Worm (Caenorhabditis elegans) whole organism, early embryonic: Measurements from ENCODE around the gene F54F12.1.

Experiments
- B0310.2 ChIP-seq: sonication (generic microtip); optimal IDR thresholded peaks from 2 replicates; lab custom pipeline; 2016; ENCODE audit warnings: mild to moderate bottlenecking, missing genetic modification characterization, missing compliant biosample characterization
- F13C5.2 ChIP-seq: sonication (generic microtip); optimal IDR thresholded peaks from 2 replicates; lab custom pipeline; 2017; ENCODE audit warnings: mild to moderate bottlenecking, missing genetic modification characterization, inconsistent platforms, missing compliant biosample characterization
- aly-1 ChIP-seq: sonication (generic microtip); optimal IDR thresholded peaks from 2 replicates; lab custom pipeline; 2016; ENCODE audit warnings: missing genetic modification characterization, missing compliant biosample characterization
- ama-1 ChIP-seq: fragments of 150-350 bp; optimal IDR thresholded peaks from 2 replicates; lab custom pipeline; 2014
- ceh-13 ChIP-seq: fragments of 200-800 bp; sonication (Bioruptor generic); optimal IDR thresholded peaks from 2 replicates; lab custom pipeline; 2018; ENCODE audit warnings: mild to moderate bottlenecking, missing genetic modification characterization, missing compliant biosample characterization
- ceh-36 ChIP-seq: sonication (generic microtip); optimal IDR thresholded peaks from 2 replicates; lab custom pipeline; 2016; ENCODE audit warnings: missing genetic modification characterization, inconsistent platforms, missing compliant biosample characterization
- ets-7 ChIP-seq: sonication (generic microtip); optimal IDR thresholded peaks from 2 replicates; lab custom pipeline; 2016; ENCODE audit warnings: missing genotype, missing genetic modification characterization, missing compliant biosample characterization
- flt-1 ChIP-seq: fragments of 200-800 bp; sonication (Bioruptor generic); IDR thresholded peaks from 2 replicates; pipeline ENCODE4 v1.3.6; 2022; ENCODE audit warnings: missing genetic modification characterization, missing compliant biosample characterization
- hmbx-1 ChIP-seq: sonication (generic microtip); optimal IDR thresholded peaks from 2 replicates; lab custom pipeline; 2016; ENCODE audit warnings: mild to moderate bottlenecking, missing genetic modification characterization, missing compliant biosample characterization
- hmg-4 ChIP-seq: fragments of 200-800 bp; sonication (Bioruptor generic); optimal IDR thresholded peaks from 2 replicates; lab custom pipeline; 2018; ENCODE audit warnings: mild to moderate bottlenecking, missing genetic modification characterization, missing compliant biosample characterization
- hnd-1 ChIP-seq: sonication (generic microtip); optimal IDR thresholded peaks from 2 replicates; lab custom pipeline; 2016; ENCODE audit warnings: missing genetic modification characterization, missing compliant biosample characterization
- pes-1 ChIP-seq: fragments of 200-800 bp; sonication (Bioruptor generic); IDR thresholded peaks from 2 replicates; pipeline ENCODE4 v1.3.6; 2022; ENCODE audit warnings: missing genetic modification reagents, missing genetic modification characterization, missing compliant biosample characterization
- scrt-1 ChIP-seq: fragments of 200-800 bp; sonication (Bioruptor generic); IDR thresholded peaks from 2 replicates; pipeline ENCODE4 v1.3.6; 2022; ENCODE audit warnings: missing genetic modification characterization, missing compliant biosample characterization
- sea-1 ChIP-seq: fragments of 200-800 bp; sonication (Bioruptor generic); conservative IDR thresholded peaks from 2 replicates; pipeline ENCODE4 v1.3.6; 2022; ENCODE audit warnings: missing genetic modification characterization, missing compliant biosample characterization
- tbx-11 ChIP-seq: fragments of 200-800 bp; sonication (Bioruptor generic); IDR thresholded peaks from 2 replicates; pipeline ENCODE4 v1.3.6; 2022; ENCODE audit warnings: missing genetic modification characterization, missing compliant biosample characterization
- tbx-37 ChIP-seq: fragments of 200-800 bp; sonication (Bioruptor generic); conservative IDR thresholded peaks from 2 replicates; pipeline ENCODE4 v1.3.6; 2022; ENCODE audit warnings: missing genetic modification reagents, missing genetic modification characterization, missing compliant biosample characterization
- tra-4 ChIP-seq: sonication (generic microtip); optimal IDR thresholded peaks from 2 replicates; lab custom pipeline; 2017; ENCODE audit warnings: missing genetic modification characterization, missing compliant biosample characterization

Gene F54F12.1

ce11 chrIII:13056735-13057134, 1.5 kb upstream of the F54F12.1 start:
- no peak for TF ChIP-seq ama-1 (lab: Kevin White, UChicago)

- TF ChIP-seq ceh-36 (tag; lab: Kevin White, UChicago) (peak; percentile 90), hnd-1 (no peak), hmbx-1 (no peak), tbx-37 (GFP tag; lab: Robert Waterston, UW) (no peak), scrt-1 (no peak), sea-1 (GFP tag; lab: Robert Waterston, UW) (no peak)
Observed at ce11 chrIII:13056230-13056629, 988 bp upstream of the F54F12.1 start.

DNA sequence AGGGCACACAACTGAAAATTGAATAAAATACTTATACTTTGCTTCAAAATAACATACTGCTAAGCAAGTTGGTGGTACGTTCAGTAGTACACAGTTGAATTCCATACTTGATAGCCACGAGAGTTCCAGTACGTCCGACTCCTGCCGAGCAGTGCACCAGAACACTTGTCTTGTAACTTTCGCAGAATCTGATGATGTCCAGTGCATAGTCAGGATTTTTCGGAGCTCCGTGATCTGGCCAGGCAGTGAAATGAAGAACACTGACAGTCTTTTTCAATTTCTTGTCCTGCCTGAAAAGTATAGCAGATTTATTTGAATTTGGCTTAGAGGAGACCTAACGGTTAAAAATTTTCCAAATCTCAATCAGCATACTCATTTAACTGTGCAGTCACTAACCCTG, 5.3 kb downstream of the F54F12.1 start:
- TF ChIP-seq ceh-13 (GFP tag; lab: Kevin White, UChicago) (no peak), F13C5.2 (tag; lab: Kevin White, UChicago) (no peak), ets-7 (tag; lab: Kevin White, UChicago) (no peak), hmbx-1 (no peak), hmg-4 (no peak), scrt-1 (no peak), B0310.2 (tag; lab: Kevin White, UChicago) (no peak), flt-1 (no peak), tbx-11 (GFP tag; lab: Robert Waterston, UW) (no peak), hnd-1 (no peak), pes-1 (GFP tag; lab: Robert Waterston, UW) (no peak), ceh-36 (tag; lab: Kevin White, UChicago) (no peak), tbx-37 (GFP tag; lab: Robert Waterston, UW) (no peak), sea-1 (GFP tag; lab: Robert Waterston, UW) (no peak), aly-1 (tag; lab: Kevin White, UChicago) (no peak), tra-4 (tag; lab: Kevin White, UChicago) (no peak), ama-1 (lab: Kevin White, UChicago) (no peak)

DNA sequence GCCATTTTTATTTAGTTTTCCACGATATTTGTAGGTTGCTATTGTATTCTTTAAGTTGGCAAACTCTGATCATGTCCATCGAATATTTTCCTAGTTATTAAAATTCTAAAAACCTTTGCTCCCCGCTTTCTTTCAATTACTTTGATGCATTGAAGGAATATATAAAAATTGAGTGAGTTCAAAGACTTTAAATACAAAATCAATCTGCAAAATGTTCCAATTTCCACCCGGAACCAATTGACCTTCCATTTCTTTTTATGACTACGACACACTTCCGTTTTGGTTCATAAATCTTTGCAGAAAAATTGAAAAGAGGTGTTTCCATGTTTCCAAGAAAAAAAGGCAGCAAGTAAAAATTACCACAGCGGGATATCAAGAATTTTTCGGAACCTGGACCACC, 15.5 kb downstream of the F54F12.1 start, which contains the start of gene F54F12.2:
Gene F54F12.2 (plus strand): TSS at position 301 of the 400 bp plus-strand sequence.
- TF ChIP-seq B0310.2 (tag; lab: Kevin White, UChicago) (no peak), flt-1 (no peak), ets-7 (tag; lab: Kevin White, UChicago) (no peak), tbx-37 (GFP tag; lab: Robert Waterston, UW) (no peak), hmg-4 (no peak), hmbx-1 (no peak), hnd-1 (no peak), ama-1 (lab: Kevin White, UChicago) (no peak), scrt-1 (no peak), ceh-36 (tag; lab: Kevin White, UChicago) (no peak), sea-1 (GFP tag; lab: Robert Waterston, UW) (no peak), tra-4 (tag; lab: Kevin White, UChicago) (no peak), ceh-13 (GFP tag; lab: Kevin White, UChicago) (no peak), tbx-11 (GFP tag; lab: Robert Waterston, UW) (no peak)

DNA sequence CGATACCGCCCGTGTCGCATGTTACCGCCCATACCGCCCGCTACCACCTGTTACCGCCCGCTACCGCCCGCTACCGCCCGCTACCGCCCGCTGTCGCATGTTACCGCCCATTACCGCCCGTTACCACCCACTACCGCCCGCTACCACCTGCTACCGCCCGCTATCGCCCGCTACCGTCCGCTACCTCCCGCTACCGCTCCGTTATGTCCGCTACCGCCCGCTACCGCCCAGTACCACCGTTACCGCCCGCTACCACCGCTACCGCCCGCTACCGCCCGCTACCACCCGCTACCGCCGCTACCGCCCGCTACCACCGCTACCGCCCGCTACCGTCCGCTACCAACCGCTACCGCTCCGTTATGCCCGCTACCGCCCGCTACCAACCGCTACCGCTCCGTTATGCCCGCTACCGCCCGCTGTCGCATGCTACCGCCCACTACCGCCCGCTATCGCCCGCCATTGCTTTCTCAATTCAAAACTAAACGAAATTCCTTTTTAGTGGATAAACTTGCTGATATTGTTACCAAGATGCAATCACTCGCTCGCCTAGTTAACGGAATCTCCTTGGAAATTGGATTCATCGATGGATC, 22.7 kb downstream of the F54F12.1 start:
- TF ChIP-seq flt-1: peak; percentile 7; the same call in 1 of the 2 replicates
- TF ChIP-seq tbx-11 (GFP tag; lab: Robert Waterston, UW): no peak
- TF ChIP-seq pes-1 (GFP tag; lab: Robert Waterston, UW): peak; percentile 49
- TF ChIP-seq B0310.2 (tag; lab: Kevin White, UChicago): peak; percentile 17
- TF ChIP-seq scrt-1: peak; percentile 47; the same call in 1 of the 2 replicates

DNA sequence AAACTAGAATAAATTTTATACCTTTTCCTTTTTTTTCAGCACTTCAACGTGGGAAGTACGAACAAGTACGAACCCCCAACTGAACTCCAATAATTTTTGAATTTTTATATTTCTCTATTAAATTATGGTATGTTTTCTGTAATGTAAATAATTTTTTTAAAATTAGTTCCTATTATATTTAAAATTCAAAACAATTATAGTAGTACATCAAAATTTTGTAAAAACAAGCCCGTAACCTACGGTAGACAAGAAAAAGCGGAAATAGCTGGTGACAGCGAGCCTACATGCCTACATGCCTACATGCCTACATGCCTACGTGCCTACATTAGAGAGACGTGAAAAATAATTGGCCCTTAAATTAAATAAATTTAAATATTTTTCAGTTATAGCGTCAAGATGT, 23.5 kb downstream of the F54F12.1 start, which contains the start of gene F14F7.5:
Gene F14F7.5 (plus strand): TSS at position 301 of the 400 bp plus-strand sequence.
- no peak for TF ChIP-seq tbx-11 (GFP tag; lab: Robert Waterston, UW)
- no peak for TF ChIP-seq pes-1 (GFP tag; lab: Robert Waterston, UW)
- no peak for TF ChIP-seq F13C5.2 (tag; lab: Kevin White, UChicago)
- no peak for TF ChIP-seq flt-1
- TF ChIP-seq sea-1 (GFP tag; lab: Robert Waterston, UW): no peak
- no peak for TF ChIP-seq tra-4 (tag; lab: Kevin White, UChicago)
- no peak for TF ChIP-seq hnd-1
- TF ChIP-seq tbx-37 (GFP tag; lab: Robert Waterston, UW): no peak
- no peak for TF ChIP-seq ceh-13 (GFP tag; lab: Kevin White, UChicago)
- TF ChIP-seq ama-1 (lab: Kevin White, UChicago): no peak
- no peak for TF ChIP-seq scrt-1
- no peak for TF ChIP-seq ets-7 (tag; lab: Kevin White, UChicago)
- TF ChIP-seq hmbx-1: no peak
- TF ChIP-seq ceh-36 (tag; lab: Kevin White, UChicago): no peak
- no peak for TF ChIP-seq aly-1 (tag; lab: Kevin White, UChicago)
- TF ChIP-seq B0310.2 (tag; lab: Kevin White, UChicago): no peak
- no peak for TF ChIP-seq hmg-4

DNA sequence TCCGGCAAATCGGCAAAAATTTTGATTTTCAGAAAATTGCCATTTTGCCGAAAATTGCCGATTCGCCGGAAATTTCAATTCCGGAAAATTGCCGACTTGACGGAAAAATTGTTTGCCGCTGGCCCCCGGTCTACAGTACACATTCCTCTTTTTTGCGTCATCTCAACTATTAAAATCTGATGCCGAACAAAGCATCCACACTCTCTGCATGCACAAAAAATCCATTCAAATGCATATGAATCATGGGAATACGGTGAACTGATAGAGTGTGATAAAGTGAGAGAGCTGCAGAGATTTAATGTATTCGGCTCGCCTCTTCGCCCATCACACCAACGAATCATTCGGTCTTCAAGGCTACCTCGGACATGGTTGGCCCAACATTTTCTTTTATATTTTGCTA, 24.7 kb downstream of the F54F12.1 start, which contains the start of gene F14F7.7:
Gene F14F7.7 (plus strand): TSS at position 354 of the 400 bp plus-strand sequence.
- TF ChIP-seq ceh-36 (tag; lab: Kevin White, UChicago): no peak
- no peak for TF ChIP-seq tbx-37 (GFP tag; lab: Robert Waterston, UW)
- TF ChIP-seq pes-1 (GFP tag; lab: Robert Waterston, UW): no peak
- no peak for TF ChIP-seq ets-7 (tag; lab: Kevin White, UChicago)
- no peak for TF ChIP-seq scrt-1
- no peak for TF ChIP-seq hmbx-1
- no peak for TF ChIP-seq aly-1 (tag; lab: Kevin White, UChicago)
- TF ChIP-seq B0310.2 (tag; lab: Kevin White, UChicago): no peak

ce11 chrIII:13029608-13030007, 25.6 kb downstream of the F54F12.1 start, which contains the start of gene F14F7.4:
F14F7.4 (minus strand) TSS chrIII:13029708.
- TF ChIP-seq flt-1 (no peak), B0310.2 (tag; lab: Kevin White, UChicago) (no peak), F13C5.2 (tag; lab: Kevin White, UChicago) (no peak), scrt-1 (no peak), tra-4 (tag; lab: Kevin White, UChicago) (no peak), sea-1 (GFP tag; lab: Robert Waterston, UW) (no peak), aly-1 (tag; lab: Kevin White, UChicago) (no peak), pes-1 (GFP tag; lab: Robert Waterston, UW) (no peak), ceh-13 (GFP tag; lab: Kevin White, UChicago) (no peak), hmg-4 (no peak), tbx-37 (GFP tag; lab: Robert Waterston, UW) (no peak), tbx-11 (GFP tag; lab: Robert Waterston, UW) (no peak), ceh-36 (tag; lab: Kevin White, UChicago) (no peak), ama-1 (lab: Kevin White, UChicago) (no peak), ets-7 (tag; lab: Kevin White, UChicago) (no peak), hnd-1 (no peak), hmbx-1 (no peak)
